Fruit fly (Drosophila melanogaster) whole organism, embryonic: ENCODE results near the gene Bx42.
A peak's percentile ranks its signal among the peaks of the same experiment; 100 is the strongest.

Source experiments
- Atf-2 ChIP-seq: fragments of 200-800 bp; sonication (Bioruptor generic); optimal IDR thresholded peaks from 2 replicates; lab custom pipeline; 2016; ENCODE audit warnings: missing biosample characterization, missing genetic modification characterization
- CG10959 ChIP-seq: fragments of 200-800 bp; sonication (Bioruptor generic); IDR thresholded peaks from 2 replicates; pipeline ENCODE4 v1.3.6; 2022; ENCODE audit warnings: missing biosample characterization, missing genetic modification characterization
- CG11093 ChIP-seq: fragments of 200-800 bp; sonication (Bioruptor generic); IDR thresholded peaks from 3 replicates; pipeline ENCODE4 v1.3.6; 2022; ENCODE audit warnings: missing biosample characterization, missing genetic modification characterization
- CG11247 ChIP-seq: fragments of 200-800 bp; sonication (Bioruptor generic); IDR thresholded peaks from 2 replicates; pipeline ENCODE4 v1.3.6; 2022; ENCODE audit warnings: missing biosample characterization, missing genetic modification characterization
- CG11504 ChIP-seq: fragments of 200-800 bp; sonication (Bioruptor generic); optimal IDR thresholded peaks from 3 replicates; lab custom pipeline; 2019; ENCODE audit warnings: missing biosample characterization, mild to moderate bottlenecking, missing genetic modification characterization, moderate library complexity
- CG12769 ChIP-seq: fragments of 200-800 bp; sonication (Bioruptor generic); optimal IDR thresholded peaks from 2 replicates; lab custom pipeline; 2019; ENCODE audit warnings: missing biosample characterization, mild to moderate bottlenecking, missing genetic modification characterization, moderate library complexity
- CG12942 ChIP-seq: fragments of 200-800 bp; sonication (Bioruptor generic); optimal IDR thresholded peaks from 3 replicates; lab custom pipeline; 2016; ENCODE audit warnings: missing biosample characterization, missing genetic modification characterization
- CG13123 ChIP-seq: fragments of 200-800 bp; sonication (Bioruptor generic); optimal IDR thresholded peaks from 2 replicates; lab custom pipeline; 2016; ENCODE audit warnings: missing biosample characterization, missing genetic modification characterization
- CG13296 ChIP-seq: fragments of 200-800 bp; sonication (Bioruptor generic); optimal IDR thresholded peaks from 3 replicates; lab custom pipeline; 2018; ENCODE audit warnings: missing biosample characterization, mild to moderate bottlenecking, missing genetic modification characterization
- CG14050 ChIP-seq: fragments of 200-800 bp; sonication (Bioruptor generic); IDR thresholded peaks from 3 replicates; pipeline ENCODE4 v1.3.6; 2022; ENCODE audit warnings: missing biosample characterization, missing genetic modification characterization
- CG15269 ChIP-seq: fragments of 200-800 bp; sonication (Bioruptor generic); optimal IDR thresholded peaks from 2 replicates; lab custom pipeline; 2018; ENCODE audit warnings: missing biosample characterization, mild to moderate bottlenecking, missing genetic modification characterization, moderate library complexity
- CG17328 ChIP-seq: fragments of 200-800 bp; sonication (Bioruptor generic); IDR thresholded peaks from 2 replicates; pipeline ENCODE4 v1.3.6; 2022; ENCODE audit warnings: missing biosample characterization, missing genetic modification characterization
- CG3995 ChIP-seq: fragments of 200-800 bp; sonication (Bioruptor generic); optimal IDR thresholded peaks from 3 replicates; lab custom pipeline; 2016; ENCODE audit warnings: missing biosample characterization, missing genetic modification characterization
- CG4424 ChIP-seq: fragments of 200-800 bp; sonication (Bioruptor generic); optimal IDR thresholded peaks from 3 replicates; lab custom pipeline; 2016; ENCODE audit warnings: missing biosample characterization, missing genetic modification characterization
- CG5180 ChIP-seq: fragments of 200-800 bp; sonication (Bioruptor generic); optimal IDR thresholded peaks from 3 replicates; lab custom pipeline; 2017; ENCODE audit warnings: missing biosample characterization, missing genetic modification characterization, mild to moderate bottlenecking, moderate library complexity, missing genetic modification reagents
- CG5245 ChIP-seq: fragments of 200-800 bp; sonication (Bioruptor generic); optimal IDR thresholded peaks from 3 replicates; lab custom pipeline; 2016; ENCODE audit warnings: missing biosample characterization, missing genetic modification characterization
- CG5953 ChIP-seq: fragments of 200-800 bp; sonication (Bioruptor generic); IDR thresholded peaks from 2 replicates; pipeline ENCODE4 v1.3.6; 2022; ENCODE audit warnings: missing biosample characterization, missing genetic modification characterization
- CG6791 ChIP-seq: fragments of 200-800 bp; sonication (Bioruptor generic); IDR thresholded peaks from 3 replicates; pipeline ENCODE4 v1.3.6; 2022; ENCODE audit warnings: missing biosample characterization, missing genetic modification characterization; ENCODE audit not compliant: partially characterized antibody
- CG8924 ChIP-seq: fragments of 200-800 bp; optimal IDR thresholded peaks from 3 replicates; lab custom pipeline; 2019; ENCODE audit warnings: missing biosample characterization, mild to moderate bottlenecking, missing genetic modification characterization, moderate library complexity
- CG9609 ChIP-seq: fragments of 200-800 bp; sonication (Bioruptor generic); optimal IDR thresholded peaks from 3 replicates; lab custom pipeline; 2016; ENCODE audit warnings: missing biosample characterization, missing genetic modification characterization
- E2f1 ChIP-seq: fragments of 200-800 bp; sonication (Bioruptor generic); IDR thresholded peaks from 2 replicates; pipeline ENCODE4 v1.3.6; 2022; ENCODE audit warnings: missing biosample characterization, missing genetic modification characterization
- Fer1 ChIP-seq: fragments of 200-800 bp; sonication (Bioruptor generic); optimal IDR thresholded peaks from 2 replicates; lab custom pipeline; 2017; ENCODE audit warnings: missing biosample characterization, mild to moderate bottlenecking, missing genetic modification characterization
- Gsc ChIP-seq: fragments of 200-800 bp; sonication (Bioruptor generic); IDR thresholded peaks from 2 replicates; pipeline ENCODE4 v1.3.6; 2022; ENCODE audit warnings: missing biosample characterization, missing genetic modification characterization
- Lpt ChIP-seq: fragments of >200 bp; optimal IDR thresholded peaks from 2 replicates; lab custom pipeline; 2018; ENCODE audit warnings: missing biosample characterization, missing genetic modification characterization
- Myb ChIP-seq: fragments of 200-800 bp; sonication (Bioruptor generic); optimal IDR thresholded peaks from 2 replicates; lab custom pipeline; 2016; ENCODE audit warnings: missing biosample characterization, missing genetic modification characterization
- Spps ChIP-seq: fragments of 200-800 bp; sonication (Bioruptor generic); optimal IDR thresholded peaks from 2 replicates; lab custom pipeline; 2018; ENCODE audit warnings: missing biosample characterization, mild to moderate bottlenecking, missing genetic modification characterization
- Ssrp ChIP-seq: fragments of 200-800 bp; sonication (Bioruptor generic); optimal IDR thresholded peaks from 2 replicates; lab custom pipeline; 2018; ENCODE audit warnings: missing biosample characterization, mild to moderate bottlenecking, missing genetic modification characterization, moderate library complexity
- Usf ChIP-seq: fragments of 200-800 bp; sonication (Bioruptor generic); optimal IDR thresholded peaks from 2 replicates; lab custom pipeline; 2017; ENCODE audit warnings: missing genotype, missing biosample characterization, missing genetic modification characterization
- Xrp1 ChIP-seq: fragments of 200-800 bp; sonication (Bioruptor generic); IDR thresholded peaks from 2 replicates; pipeline ENCODE4 v1.3.6; 2022; ENCODE audit warnings: missing biosample characterization, missing genetic modification characterization
- ac ChIP-seq: fragments of 200-800 bp; sonication (Bioruptor generic); optimal IDR thresholded peaks from 3 replicates; lab custom pipeline; 2017; ENCODE audit warnings: missing biosample characterization, mild to moderate bottlenecking, missing genetic modification characterization
- aop ChIP-seq: fragments of 200-800 bp; sonication (Bioruptor generic); IDR thresholded peaks from 2 replicates; pipeline ENCODE4 v1.3.6; 2022; ENCODE audit warnings: missing biosample characterization, missing genetic modification characterization
- cato ChIP-seq: fragments of 200-800 bp; sonication (Bioruptor generic); optimal IDR thresholded peaks from 2 replicates; lab custom pipeline; 2016; ENCODE audit warnings: missing biosample characterization, missing genetic modification characterization, borderline replicate concordance
- danr ChIP-seq: fragments of 200-800 bp; sonication (Bioruptor generic); IDR thresholded peaks from 2 replicates; pipeline ENCODE4 v1.3.6; 2022; ENCODE audit warnings: missing biosample characterization, missing genetic modification characterization
- dmrt99B ChIP-seq: fragments of 200-800 bp; sonication (Bioruptor generic); optimal IDR thresholded peaks from 2 replicates; lab custom pipeline; 2018; ENCODE audit warnings: missing biosample characterization, mild to moderate bottlenecking, missing genetic modification characterization, moderate library complexity
- emc ChIP-seq: fragments of 200-800 bp; sonication (Bioruptor generic); optimal IDR thresholded peaks from 2 replicates; lab custom pipeline; 2016; ENCODE audit warnings: missing biosample characterization, missing genetic modification characterization
- fd102C ChIP-seq: fragments of 200-800 bp; sonication (Bioruptor generic); optimal IDR thresholded peaks from 2 replicates; lab custom pipeline; 2018; ENCODE audit warnings: missing biosample characterization, mild to moderate bottlenecking, missing genetic modification characterization, moderate library complexity
- fd3F ChIP-seq: fragments of 200-800 bp; sonication (Bioruptor generic); optimal IDR thresholded peaks from 2 replicates; lab custom pipeline; 2018; ENCODE audit warnings: missing biosample characterization, mild to moderate bottlenecking, missing genetic modification characterization, moderate library complexity
- fd64A ChIP-seq: fragments of 200-800 bp; sonication (Bioruptor generic); optimal IDR thresholded peaks from 3 replicates; lab custom pipeline; 2018; ENCODE audit warnings: missing biosample characterization, mild to moderate bottlenecking, missing genetic modification characterization
- gce ChIP-seq: fragments of 200-800 bp; sonication (Bioruptor generic); IDR thresholded peaks from 3 replicates; pipeline ENCODE4 v1.3.6; 2022; ENCODE audit warnings: missing biosample characterization, missing genetic modification characterization
- gcm2 ChIP-seq: fragments of 200-800 bp; sonication (Bioruptor generic); optimal IDR thresholded peaks from 2 replicates; lab custom pipeline; 2016; ENCODE audit warnings: missing biosample characterization, missing genetic modification characterization
- gfzf ChIP-seq: fragments of 200-800 bp; sonication (Bioruptor generic); optimal IDR thresholded peaks from 2 replicates; lab custom pipeline; 2016; ENCODE audit warnings: missing biosample characterization, mild to moderate bottlenecking, missing genetic modification characterization, moderate library complexity
- grn ChIP-seq: fragments of 200-800 bp; sonication (Bioruptor generic); optimal IDR thresholded peaks from 3 replicates; lab custom pipeline; 2017; ENCODE audit warnings: missing biosample characterization, missing genetic modification characterization
- luna ChIP-seq: fragments of 200-800 bp; sonication (Bioruptor generic); optimal IDR thresholded peaks from 2 replicates; lab custom pipeline; 2016; ENCODE audit warnings: missing biosample characterization, missing genetic modification characterization
- nerfin-1 ChIP-seq: fragments of 200-800 bp; sonication (Bioruptor generic); optimal IDR thresholded peaks from 3 replicates; lab custom pipeline; 2019; ENCODE audit warnings: missing biosample characterization, mild to moderate bottlenecking, missing genetic modification characterization, moderate library complexity
- peb ChIP-seq: fragments of 200-800 bp; sonication (Bioruptor generic); IDR thresholded peaks from 2 replicates; pipeline ENCODE4 v1.3.6; 2022; ENCODE audit warnings: missing biosample characterization, missing genetic modification characterization
- pnt ChIP-seq: fragments of 200-800 bp; sonication (Bioruptor generic); optimal IDR thresholded peaks from 3 replicates; lab custom pipeline; 2016; ENCODE audit warnings: missing biosample characterization, missing genetic modification characterization
- psq ChIP-seq: fragments of 200-800 bp; sonication (Bioruptor generic); optimal IDR thresholded peaks from 2 replicates; lab custom pipeline; 2017; ENCODE audit warnings: missing biosample characterization, missing genetic modification characterization
- pzg ChIP-seq: fragments of 200-800 bp; sonication (Bioruptor generic); optimal IDR thresholded peaks from 3 replicates; lab custom pipeline; 2018; ENCODE audit warnings: missing biosample characterization, mild to moderate bottlenecking, missing genetic modification characterization, moderate library complexity
- salm ChIP-seq: fragments of 200-800 bp; sonication (Bioruptor generic); optimal IDR thresholded peaks from 2 replicates; lab custom pipeline; 2018; ENCODE audit warnings: missing biosample characterization, mild to moderate bottlenecking, missing genetic modification characterization
- schlank ChIP-seq: fragments of 200-800 bp; sonication (Bioruptor generic); optimal IDR thresholded peaks from 2 replicates; lab custom pipeline; 2018; ENCODE audit warnings: missing biosample characterization, mild to moderate bottlenecking, missing genetic modification characterization
- sima ChIP-seq: fragments of 200-800 bp; sonication (Bioruptor generic); optimal IDR thresholded peaks from 2 replicates; lab custom pipeline; 2016; ENCODE audit warnings: missing biosample characterization, missing genetic modification characterization
- so ChIP-seq: fragments of 200-800 bp; sonication (Bioruptor generic); IDR thresholded peaks from 3 replicates; pipeline ENCODE4 v1.3.6; 2022; ENCODE audit warnings: missing biosample characterization, missing genetic modification characterization

The Bx42 gene

DNA sequence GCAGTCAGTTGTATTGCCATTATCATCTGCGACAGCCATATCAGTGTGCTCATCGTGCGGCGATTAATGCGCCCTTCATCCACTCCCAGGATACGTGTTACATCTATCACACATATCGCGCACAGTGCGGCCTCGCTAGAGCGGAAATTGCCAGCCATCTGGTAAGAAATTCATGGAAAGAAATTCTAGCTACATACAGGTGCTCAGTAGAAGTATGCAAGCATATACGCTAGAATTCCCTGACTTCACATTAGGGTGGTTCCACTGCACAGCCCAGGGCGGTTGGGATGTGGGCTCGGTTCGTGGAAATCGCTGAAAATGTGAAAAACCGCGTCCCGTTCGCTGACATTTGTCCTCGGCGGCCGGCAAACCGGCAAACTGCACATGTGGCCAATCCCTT is 34.8 kb upstream of the Bx42 start (continued):
- peak; percentile 1 for TF ChIP-seq psq
- peak; percentile 57 for TF ChIP-seq CG5245 (GFP tag; lab: Kevin White, UChicago)
- TF ChIP-seq Ssrp: peak; percentile 74
- TF ChIP-seq Fer1 (GFP tag; lab: Kevin White, UChicago): peak; percentile 73
- TF ChIP-seq CG11247 (GFP tag; lab: Robert Waterston, UW): peak; percentile 72
- TF ChIP-seq E2f1 (GFP tag; lab: Robert Waterston, UW): peak; percentile 80
- TF ChIP-seq luna: no peak
- no peak for TF ChIP-seq cato (GFP tag; lab: Kevin White, UChicago)
- peak; percentile 10 for TF ChIP-seq pzg (GFP tag; lab: Kevin White, UChicago)
- TF ChIP-seq CG9609 (GFP tag; lab: Kevin White, UChicago): peak; percentile 63
- TF ChIP-seq fd3F (GFP tag; lab: Kevin White, UChicago): peak; percentile 28
- peak; percentile 65 for TF ChIP-seq CG5953 (GFP tag; lab: Robert Waterston, UW)
- peak; percentile 85 for TF ChIP-seq CG17328 (GFP tag; lab: Robert Waterston, UW)
- TF ChIP-seq CG13296 (GFP tag; lab: Kevin White, UChicago): peak; percentile 50
- TF ChIP-seq dmrt99B (tag; lab: Kevin White, UChicago): no peak
- TF ChIP-seq fd102C (GFP tag; lab: Kevin White, UChicago): peak; percentile 26
- peak; percentile 42 for TF ChIP-seq Usf (GFP tag; lab: Kevin White, UChicago)
- peak; percentile 68 for TF ChIP-seq Atf-2 (GFP tag; lab: Kevin White, UChicago)
- TF ChIP-seq CG13123 (GFP tag; lab: Kevin White, UChicago): peak; percentile 23
- no peak for TF ChIP-seq gfzf (GFP tag; lab: Kevin White, UChicago)
- peak; percentile 80 for TF ChIP-seq CG11093 (GFP tag; lab: Robert Waterston, UW)
- TF ChIP-seq pnt (GFP tag; lab: Kevin White, UChicago): peak; percentile 82
- TF ChIP-seq Xrp1 (GFP tag; lab: Robert Waterston, UW): peak; percentile 93
- TF ChIP-seq CG14050 (GFP tag; lab: Robert Waterston, UW): peak; percentile 75
- TF ChIP-seq so (GFP tag; lab: Robert Waterston, UW): peak; percentile 55; the same call in 1 of the 3 replicates
- TF ChIP-seq CG4424 (GFP tag; lab: Kevin White, UChicago): peak; percentile 75
- peak; percentile 56 for TF ChIP-seq fd64A (GFP tag; lab: Kevin White, UChicago)
- no peak for TF ChIP-seq CG3995 (GFP tag; lab: Kevin White, UChicago)
- TF ChIP-seq grn (GFP tag; lab: Kevin White, UChicago): peak; percentile 31
- no peak for TF ChIP-seq CG11504 (tag; lab: Kevin White, UChicago)
- 0 out of 2 replicates have a peak, but pooled peaks have one; percentile 65 for TF ChIP-seq aop (GFP tag; lab: Robert Waterston, UW)
- TF ChIP-seq CG6791 (GFP tag; lab: Robert Waterston, UW): no peak
- TF ChIP-seq gce (GFP tag; lab: Robert Waterston, UW): peak; percentile 64; the same call in 2 of the 3 replicates
- no peak for TF ChIP-seq CG15269 (tag; lab: Kevin White, UChicago)
- peak; percentile 83 for TF ChIP-seq CG10959 (GFP tag; lab: Robert Waterston, UW)
- TF ChIP-seq CG12942 (GFP tag; lab: Kevin White, UChicago): peak; percentile 49
- no peak for TF ChIP-seq Lpt
- peak; percentile 18 for TF ChIP-seq salm (tag; lab: Kevin White, UChicago)
- TF ChIP-seq nerfin-1 (tag; lab: Kevin White, UChicago): peak; percentile 93
- TF ChIP-seq CG12769: no peak
- TF ChIP-seq sima (GFP tag; lab: Kevin White, UChicago): no peak
- TF ChIP-seq Gsc (GFP tag; lab: Robert Waterston, UW): peak; percentile 63
- TF ChIP-seq peb (GFP tag; lab: Robert Waterston, UW): peak; percentile 77
- peak; percentile 66 for TF ChIP-seq danr (GFP tag; lab: Robert Waterston, UW)
- no peak for TF ChIP-seq emc
- TF ChIP-seq ac (GFP tag; lab: Kevin White, UChicago): peak; percentile 18
- TF ChIP-seq CG5180 (GFP tag; lab: Kevin White, UChicago): peak; percentile 71
- peak; percentile 54 for TF ChIP-seq gcm2 (GFP tag; lab: Kevin White, UChicago)
- peak; percentile 16 for TF ChIP-seq schlank (tag; lab: Kevin White, UChicago)
- TF ChIP-seq Spps (tag; lab: Kevin White, UChicago): peak; percentile 31
- peak; percentile 56 for TF ChIP-seq Myb (GFP tag; lab: Kevin White, UChicago)
- peak; percentile 69 for TF ChIP-seq CG8924 (tag; lab: Kevin White, UChicago)
